Worm (Caenorhabditis elegans): ENCODE results near the gene Y58A7A.1.

- TF ChIP-seq unc-62 (GFP tag; optimal IDR thresholded peaks at IDR 0.05) (no peak), mab-5 (tag; optimal IDR thresholded peaks at IDR 0.05) (no peak), nhr-11 (tag; optimal IDR thresholded peaks at IDR 0.05) (no peak)
These were observed at the start of gene Y58A7A.1 for ce11 chrV:5069440-5069839.

Data from whole organism, L2 larva.